Fruit fly (Drosophila melanogaster) whole organism: Measurements from ENCODE around the gene RpS27A.

ENCODE experiments used
- CG8478 ChIP-seq: fragments of >200 bp; optimal IDR thresholded peaks from 2 replicates; lab custom pipeline; 2018; ENCODE audit warnings: inconsistent platforms
- Dll ChIP-seq: fragments of >200 bp; optimal IDR thresholded peaks from 2 replicates; lab custom pipeline; 2017
- EcR ChIP-seq, 2 experiments: fragments of >200 bp; optimal IDR thresholded peaks; 2 replicates each; lab custom pipeline; 2017; ENCODE audit warnings: missing biosample characterization in 2 of 2, missing genetic modification characterization in 2 of 2, missing genetic modification reagents in 2 of 2
- pan ChIP-seq: fragments of >200 bp; optimal IDR thresholded peaks from 2 replicates; lab custom pipeline; 2017
- psq ChIP-seq: fragments of >200 bp; optimal IDR thresholded peaks from 2 replicates; lab custom pipeline; 2017
- usp ChIP-seq: fragments of >200 bp; optimal IDR thresholded peaks from 2 replicates; lab custom pipeline; 2017; ENCODE audit warnings: missing biosample characterization, missing genetic modification characterization, mixed read lengths

RpS27A gene

DNA sequence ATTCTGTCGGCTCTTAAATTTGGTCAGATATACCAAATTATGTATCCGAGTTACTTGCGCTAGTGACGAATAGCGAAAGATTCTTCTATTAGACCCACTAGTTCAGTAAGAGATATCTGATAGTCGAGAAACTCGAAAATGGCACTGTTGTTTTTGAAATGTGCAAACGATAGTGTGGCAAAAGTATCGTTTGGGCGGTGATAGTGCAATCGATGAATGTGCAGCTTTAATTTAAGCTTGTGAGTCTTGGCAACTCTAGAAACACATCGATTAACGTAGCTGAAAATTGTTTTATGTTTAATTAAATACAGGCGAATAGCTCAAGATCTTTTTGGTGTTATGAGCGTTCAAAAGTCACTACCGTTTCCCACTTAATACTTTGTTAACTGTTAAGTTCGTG, 29.2 kb downstream of the RpS27A start, which contains the start of gene STUB1:
STUB1 (plus strand) TSS at position 232 of the 400 bp plus-strand sequence.
- TF ChIP-seq CG8478 (no peak), psq (lab: Kevin White, UChicago) (no peak), EcR (GFP tag; optimal IDR thresholded peaks at IDR 0.05; lab: Kevin White, UChicago) (no peak), pan (lab: Kevin White, UChicago) (no peak), usp (no peak), Dll (lab: Kevin White, UChicago) (no peak)

dm6 chr2L:10439174-10439573, 31.0 kb downstream of the RpS27A start, which contains the start of gene Nse4:
Gene Nse4 (plus strand): TSS chr2L:10439440.
- TF ChIP-seq EcR (GFP tag; optimal IDR thresholded peaks at IDR 0.05; lab: Kevin White, UChicago) (no peak), usp (no peak), pan (lab: Kevin White, UChicago) (no peak), psq (lab: Kevin White, UChicago) (no peak), CG8478 (no peak), Dll (lab: Kevin White, UChicago) (no peak)

DNA sequence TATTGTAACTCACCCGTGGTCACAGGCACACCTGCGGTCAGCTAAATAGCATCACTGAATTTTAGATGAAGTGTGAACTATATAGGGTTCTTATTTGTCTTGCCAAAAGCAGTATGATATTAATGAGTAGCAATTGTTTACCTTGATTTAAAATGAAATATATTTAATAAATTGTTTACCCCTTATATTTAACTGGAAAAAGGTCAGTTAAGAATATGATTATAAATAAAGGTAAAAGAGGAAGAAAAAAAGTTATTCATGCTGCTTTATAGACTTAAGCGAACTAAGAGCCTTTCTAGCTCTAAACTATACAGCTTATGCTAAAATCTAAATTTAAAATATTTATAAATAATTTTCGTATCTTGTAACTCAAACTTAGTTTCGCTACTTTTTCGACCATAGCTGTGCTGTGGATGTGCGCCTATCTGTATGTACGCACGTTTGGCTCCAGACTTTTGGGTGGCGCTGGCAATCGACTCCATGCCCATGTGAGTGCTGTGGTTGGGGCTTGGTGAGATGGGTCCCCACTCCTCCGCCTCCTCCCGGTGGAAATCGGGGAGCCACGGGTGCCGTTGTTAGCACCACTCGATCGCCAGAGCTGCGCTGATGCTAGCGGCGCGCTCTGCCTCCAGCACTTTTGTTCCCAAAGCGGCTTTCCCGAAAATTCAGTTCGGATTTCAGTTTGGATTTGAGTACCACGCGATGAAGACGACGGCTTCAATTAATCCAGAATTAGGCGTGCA, 34.1 kb downstream of the RpS27A start, which contains the start of gene loh:
loh (plus strand) TSS at position 487 of the 743 bp plus-strand sequence.
- TF ChIP-seq CG8478 (no peak), Dll (lab: Kevin White, UChicago) (no peak), EcR (GFP tag; optimal IDR thresholded peaks at IDR 0.05; lab: Kevin White, UChicago) (no peak), psq (lab: Kevin White, UChicago) (no peak), pan (lab: Kevin White, UChicago) (no peak), usp (no peak)

dm6 chr2L:10452296-10452695, 44.1 kb downstream of the RpS27A start, which contains the start of gene ppk10:
Gene ppk10 (minus strand): TSS chr2L:10452396.
- no peak for TF ChIP-seq CG8478
- no peak for TF ChIP-seq pan (lab: Kevin White, UChicago)
- TF ChIP-seq usp = no peak
- TF ChIP-seq EcR (GFP tag; optimal IDR thresholded peaks at IDR 0.05; lab: Kevin White, UChicago) = no peak
- no peak for TF ChIP-seq psq (lab: Kevin White, UChicago)
- TF ChIP-seq Dll (lab: Kevin White, UChicago) = no peak

dm6 chr2L:10455944-10456520, 47.9 kb downstream of the RpS27A start:
- TF ChIP-seq pan (lab: Kevin White, UChicago) (no peak), Dll (lab: Kevin White, UChicago) (no peak), psq (lab: Kevin White, UChicago) (no peak), CG8478 (no peak), EcR (GFP tag; optimal IDR thresholded peaks at IDR 0.05; lab: Kevin White, UChicago) (no peak), usp (no peak)

DNA sequence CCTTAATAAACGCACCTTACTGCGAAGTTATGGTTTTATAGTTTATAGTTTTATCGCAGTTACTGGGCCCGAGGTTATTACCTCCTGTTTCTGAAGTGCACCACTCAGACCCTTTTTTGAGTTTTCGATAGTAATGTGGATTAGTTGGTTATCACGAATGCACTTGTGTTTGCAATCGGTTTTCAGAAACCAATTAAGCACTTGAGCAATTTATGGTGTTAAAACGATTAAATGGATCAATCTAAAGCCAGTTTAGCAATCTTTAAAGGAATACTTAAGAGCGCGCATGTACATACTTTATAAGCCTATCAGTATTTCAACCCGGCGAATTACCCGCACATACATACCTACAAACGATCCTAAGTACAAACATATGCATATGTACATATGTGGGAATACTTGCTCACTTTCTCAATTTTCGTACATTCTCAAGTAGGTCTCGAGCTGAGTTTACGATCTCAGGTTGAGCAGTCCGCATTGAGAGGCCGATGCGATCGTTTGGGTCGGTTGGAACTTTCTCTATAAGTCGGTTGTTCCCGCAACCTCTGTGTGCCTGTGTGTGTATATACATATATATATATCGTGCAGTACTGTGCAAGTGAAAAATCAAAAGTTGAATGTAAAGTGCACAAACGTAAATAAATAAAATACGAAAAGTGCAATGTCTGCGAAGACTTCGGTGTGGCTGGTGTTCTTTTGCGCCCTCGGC, 49.2 kb downstream of the RpS27A start, which contains the start of the genes LManI and LManII:
LManI (minus strand) TSS at position 51 of the 709 bp plus-strand sequence.
LManII (plus strand) TSS at position 468 of the 709 bp plus-strand sequence.
- no peak for TF ChIP-seq EcR (GFP tag; optimal IDR thresholded peaks at IDR 0.05; lab: Kevin White, UChicago)
- TF ChIP-seq usp = no peak
- no peak for TF ChIP-seq CG8478

DNA sequence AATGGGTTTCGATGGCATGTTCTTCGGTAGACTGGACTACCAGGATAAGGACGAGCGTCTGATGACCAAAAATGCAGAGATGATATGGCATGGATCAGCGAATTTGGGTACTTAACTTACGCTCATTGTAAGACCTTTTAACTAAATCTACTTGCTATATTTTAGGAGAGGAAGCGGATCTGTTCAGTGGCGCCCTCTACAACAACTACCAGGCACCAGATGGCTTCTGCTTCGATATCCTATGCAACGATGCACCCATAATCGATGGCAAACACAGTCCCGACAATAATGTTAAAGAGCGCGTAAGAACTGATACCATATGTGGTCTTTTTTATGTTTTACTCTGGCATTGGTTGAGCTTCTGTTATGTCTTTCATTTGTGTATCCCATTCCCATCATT, 50.8 kb downstream of the RpS27A start:
- no peak for TF ChIP-seq CG8478
- no peak for TF ChIP-seq pan (lab: Kevin White, UChicago)
- TF ChIP-seq psq (lab: Kevin White, UChicago) = no peak
- TF ChIP-seq usp = no peak
- no peak for TF ChIP-seq EcR (GFP tag; optimal IDR thresholded peaks at IDR 0.05; lab: Kevin White, UChicago)
- no peak for TF ChIP-seq Dll (lab: Kevin White, UChicago)
